Fruit fly (Drosophila melanogaster) whole organism, embryonic: Measurements from ENCODE around the gene Cdc14.

ENCODE experiments used
- Ada2b ChIP-seq: fragments of 200-800 bp; sonication (Bioruptor generic); IDR thresholded peaks from 2 replicates; pipeline ENCODE4 v1.3.6; 2022; ENCODE audit warnings: missing biosample characterization, missing genetic modification characterization
- BtbVII ChIP-seq: fragments of 200-800 bp; sonication (Bioruptor generic); optimal IDR thresholded peaks from 3 replicates; lab custom pipeline; 2017; ENCODE audit warnings: missing biosample characterization, mild to moderate bottlenecking, missing genetic modification characterization
- CG11560 ChIP-seq: fragments of 200-800 bp; sonication (Bioruptor generic); IDR thresholded peaks from 3 replicates; pipeline ENCODE4 v1.3.6; 2022; ENCODE audit warnings: missing biosample characterization, missing genetic modification characterization
- CG12299 ChIP-seq: fragments of 200-800 bp; sonication (Bioruptor generic); optimal IDR thresholded peaks from 2 replicates; lab custom pipeline; 2018; ENCODE audit warnings: missing biosample characterization, mild to moderate bottlenecking, missing genetic modification characterization
- CG1233 ChIP-seq: fragments of 200-800 bp; sonication (Bioruptor generic); optimal IDR thresholded peaks from 4 replicates; lab custom pipeline; 2018; ENCODE audit warnings: missing biosample characterization, mild to moderate bottlenecking, missing genetic modification characterization
- CG12942 ChIP-seq: fragments of 200-800 bp; sonication (Bioruptor generic); optimal IDR thresholded peaks from 3 replicates; lab custom pipeline; 2016; ENCODE audit warnings: missing biosample characterization, missing genetic modification characterization
- CG14441 ChIP-seq: fragments of 200-800 bp; sonication (Bioruptor generic); IDR thresholded peaks from 2 replicates; pipeline ENCODE4 v1.3.6; 2022; ENCODE audit warnings: missing biosample characterization, missing genetic modification characterization
- CG14667 ChIP-seq: fragments of 200-800 bp; sonication (Bioruptor generic); IDR thresholded peaks from 2 replicates; pipeline ENCODE4 v1.3.6; 2022; ENCODE audit warnings: missing biosample characterization, missing genetic modification characterization
- CG1529 ChIP-seq: fragments of 200-800 bp; sonication (Bioruptor generic); optimal IDR thresholded peaks from 3 replicates; lab custom pipeline; 2018; ENCODE audit warnings: missing biosample characterization, missing genetic modification characterization
- CG16815 ChIP-seq: fragments of 200-800 bp; sonication (Bioruptor generic); optimal IDR thresholded peaks from 3 replicates; lab custom pipeline; 2017; ENCODE audit warnings: missing biosample characterization, mild to moderate bottlenecking, missing genetic modification characterization
- CG2678 ChIP-seq: fragments of 200-800 bp; sonication (Bioruptor generic); optimal IDR thresholded peaks from 3 replicates; lab custom pipeline; 2019; ENCODE audit warnings: missing biosample characterization, mild to moderate bottlenecking, missing genetic modification characterization, moderate library complexity
- CG31224 ChIP-seq: fragments of 200-800 bp; sonication (Bioruptor generic); IDR thresholded peaks from 2 replicates; pipeline ENCODE4 v1.3.6; 2022; ENCODE audit warnings: missing biosample characterization, missing genetic modification characterization
- CG33213 ChIP-seq: fragments of 200-800 bp; sonication (Bioruptor generic); optimal IDR thresholded peaks from 3 replicates; lab custom pipeline; 2016; ENCODE audit warnings: missing biosample characterization, missing genetic modification characterization
- CG4854 ChIP-seq: fragments of 200-800 bp; sonication (Bioruptor generic); optimal IDR thresholded peaks from 2 replicates; lab custom pipeline; 2016; ENCODE audit warnings: missing biosample characterization, missing genetic modification characterization, inconsistent platforms
- CG6175 ChIP-seq: fragments of 200-800 bp; sonication (Bioruptor generic); IDR thresholded peaks from 3 replicates; pipeline ENCODE4 v1.3.6; 2022; ENCODE audit warnings: missing biosample characterization, missing genetic modification characterization
- CG6654 ChIP-seq: fragments of 200-800 bp; sonication (Bioruptor generic); optimal IDR thresholded peaks from 2 replicates; lab custom pipeline; 2017; ENCODE audit warnings: missing biosample characterization, mild to moderate bottlenecking, missing genetic modification characterization
- CG7839 ChIP-seq: fragments of 200-800 bp; sonication (Bioruptor generic); optimal IDR thresholded peaks from 3 replicates; lab custom pipeline; 2018; ENCODE audit warnings: missing biosample characterization, mild to moderate bottlenecking, missing genetic modification characterization, moderate library complexity
- CTCF ChIP-seq: fragments of 200-800 bp; sonication (Bioruptor generic); optimal IDR thresholded peaks from 2 replicates; lab custom pipeline; 2017; ENCODE audit warnings: missing biosample characterization, mild to moderate bottlenecking, missing genetic modification characterization, moderate library complexity
- CrebB ChIP-seq: fragments of 200-800 bp; sonication (Bioruptor generic); optimal IDR thresholded peaks from 3 replicates; lab custom pipeline; 2018; ENCODE audit warnings: missing biosample characterization, mild to moderate bottlenecking, missing genetic modification characterization
- Doc2 ChIP-seq: fragments of 200-800 bp; sonication (Bioruptor generic); IDR thresholded peaks from 2 replicates; pipeline ENCODE4 v1.3.6; 2022; ENCODE audit warnings: missing biosample characterization, missing genetic modification characterization
- Fer1 ChIP-seq: fragments of 200-800 bp; sonication (Bioruptor generic); optimal IDR thresholded peaks from 2 replicates; lab custom pipeline; 2017; ENCODE audit warnings: missing biosample characterization, mild to moderate bottlenecking, missing genetic modification characterization
- Gug ChIP-seq: fragments of 200-800 bp; sonication (Bioruptor generic); IDR thresholded peaks from 4 replicates; pipeline ENCODE4 v1.3.6; 2022; ENCODE audit warnings: missing biosample characterization, missing genetic modification characterization
- Hr3 ChIP-seq: fragments of 200-800 bp; sonication (Bioruptor generic); optimal IDR thresholded peaks from 3 replicates; lab custom pipeline; 2016; ENCODE audit warnings: missing biosample characterization, missing genetic modification characterization
- Jarid2 ChIP-seq: fragments of 200-800 bp; sonication (Bioruptor generic); optimal IDR thresholded peaks from 3 replicates; lab custom pipeline; 2017; ENCODE audit warnings: mild to moderate bottlenecking, missing biosample characterization, missing genetic modification reagents, missing genetic modification characterization
- Nf-YA ChIP-seq: fragments of 200-800 bp; sonication (Bioruptor generic); IDR thresholded peaks from 2 replicates; pipeline ENCODE4 v1.3.6; 2022; ENCODE audit warnings: missing biosample characterization, missing genetic modification characterization
- Poxn ChIP-seq: fragments of 200-800 bp; sonication (Bioruptor generic); IDR thresholded peaks from 2 replicates; pipeline ENCODE4 v1.3.6; 2022; ENCODE audit warnings: missing biosample characterization, missing genetic modification characterization
- Ptx1 ChIP-seq: fragments of 200-800 bp; sonication (Bioruptor generic); IDR thresholded peaks from 2 replicates; pipeline ENCODE4 v1.3.6; 2022; ENCODE audit warnings: missing biosample characterization, missing genetic modification characterization
- Taf1 ChIP-seq: fragments of 200-800 bp; sonication (Bioruptor generic); IDR thresholded peaks from 2 replicates; pipeline ENCODE4 v1.3.6; 2022; ENCODE audit warnings: missing biosample characterization, missing genetic modification characterization
- bigmax ChIP-seq: fragments of 200-800 bp; sonication (Bioruptor generic); optimal IDR thresholded peaks from 2 replicates; lab custom pipeline; 2018; ENCODE audit warnings: missing biosample characterization, mild to moderate bottlenecking, missing genetic modification characterization
- br ChIP-seq: fragments of >200 bp; optimal IDR thresholded peaks from 2 replicates; lab custom pipeline; 2017
- cad ChIP-seq: fragments of >200 bp; optimal IDR thresholded peaks from 2 replicates; lab custom pipeline; 2017; ENCODE audit warnings: missing biosample characterization, missing genetic modification characterization
- cato ChIP-seq: fragments of 200-800 bp; sonication (Bioruptor generic); optimal IDR thresholded peaks from 2 replicates; lab custom pipeline; 2016; ENCODE audit warnings: missing biosample characterization, missing genetic modification characterization, borderline replicate concordance
- cg ChIP-seq: fragments of 200-800 bp; sonication (Bioruptor generic); optimal IDR thresholded peaks from 3 replicates; lab custom pipeline; 2019; ENCODE audit warnings: missing biosample characterization, mild to moderate bottlenecking, missing genetic modification characterization, moderate library complexity
- chif ChIP-seq, 2 experiments: fragments of 200-800 bp; sonication (Bioruptor generic); optimal IDR thresholded peaks; 3 replicates each; lab custom pipeline; 2016; ENCODE audit warnings: missing biosample characterization in 2 of 2, missing genetic modification characterization in 2 of 2
- corto ChIP-seq: fragments of 200-800 bp; sonication (Bioruptor generic); optimal IDR thresholded peaks from 2 replicates; lab custom pipeline; 2016; ENCODE audit warnings: missing biosample characterization, mild to moderate bottlenecking, missing genetic modification characterization, moderate library complexity
- crc ChIP-seq: fragments of 200-800 bp; sonication (Bioruptor generic); optimal IDR thresholded peaks from 2 replicates; lab custom pipeline; 2016; ENCODE audit warnings: missing biosample characterization, missing genetic modification characterization
- emc ChIP-seq: fragments of 200-800 bp; sonication (Bioruptor generic); optimal IDR thresholded peaks from 2 replicates; lab custom pipeline; 2016; ENCODE audit warnings: missing biosample characterization, missing genetic modification characterization
- hth ChIP-seq: fragments of >200 bp; optimal IDR thresholded peaks from 2 replicates; lab custom pipeline; 2017; ENCODE audit warnings: inconsistent platforms
- kay ChIP-seq: fragments of 200-800 bp; sonication (Bioruptor generic); optimal IDR thresholded peaks from 2 replicates; lab custom pipeline; 2016; ENCODE audit warnings: missing biosample characterization, missing genetic modification characterization
- nmo ChIP-seq: fragments of 200-800 bp; sonication (Bioruptor generic); optimal IDR thresholded peaks from 2 replicates; lab custom pipeline; 2018; ENCODE audit warnings: missing biosample characterization, mild to moderate bottlenecking, missing genetic modification characterization, moderate library complexity
- org-1 ChIP-seq: fragments of 200-800 bp; sonication (Bioruptor generic); optimal IDR thresholded peaks from 2 replicates; lab custom pipeline; 2017; ENCODE audit warnings: missing biosample characterization, missing genetic modification characterization
- otp ChIP-seq: fragments of 200-800 bp; sonication (Bioruptor generic); IDR thresholded peaks from 3 replicates; pipeline ENCODE4, ENCODE4 v1.3.6; 2022; ENCODE audit warnings: missing biosample characterization, missing genetic modification characterization
- sens-2 ChIP-seq: fragments of 200-800 bp; sonication (Bioruptor generic); IDR thresholded peaks from 2 replicates; pipeline ENCODE4 v1.3.6; 2022; ENCODE audit warnings: missing biosample characterization, missing genetic modification characterization
- sima ChIP-seq: fragments of 200-800 bp; sonication (Bioruptor generic); optimal IDR thresholded peaks from 2 replicates; lab custom pipeline; 2016; ENCODE audit warnings: missing biosample characterization, missing genetic modification characterization
- so ChIP-seq: fragments of 200-800 bp; sonication (Bioruptor generic); IDR thresholded peaks from 3 replicates; pipeline ENCODE4 v1.3.6; 2022; ENCODE audit warnings: missing biosample characterization, missing genetic modification characterization
- tup ChIP-seq: fragments of 200-800 bp; sonication (Bioruptor generic); optimal IDR thresholded peaks from 2 replicates; lab custom pipeline; 2016; ENCODE audit warnings: missing biosample characterization, mild to moderate bottlenecking, missing genetic modification characterization, moderate library complexity
- twi ChIP-seq: fragments of 200-800 bp; optimal IDR thresholded peaks from 2 replicates; lab custom pipeline; 2019; ENCODE audit warnings: missing biosample characterization, mild to moderate bottlenecking, missing genetic modification characterization, moderate library complexity
- unpg ChIP-seq: fragments of 200-800 bp; sonication (Bioruptor generic); optimal IDR thresholded peaks from 3 replicates; lab custom pipeline; 2018; ENCODE audit warnings: missing biosample characterization, mild to moderate bottlenecking, missing genetic modification characterization, moderate library complexity
- vnd ChIP-seq: fragments of 200-800 bp; sonication (Bioruptor generic); IDR thresholded peaks from 3 replicates; pipeline ENCODE4 v1.3.6; 2022; ENCODE audit warnings: missing biosample characterization, missing genetic modification characterization; ENCODE audit not compliant: partially characterized antibody

Cdc14 gene

DNA sequence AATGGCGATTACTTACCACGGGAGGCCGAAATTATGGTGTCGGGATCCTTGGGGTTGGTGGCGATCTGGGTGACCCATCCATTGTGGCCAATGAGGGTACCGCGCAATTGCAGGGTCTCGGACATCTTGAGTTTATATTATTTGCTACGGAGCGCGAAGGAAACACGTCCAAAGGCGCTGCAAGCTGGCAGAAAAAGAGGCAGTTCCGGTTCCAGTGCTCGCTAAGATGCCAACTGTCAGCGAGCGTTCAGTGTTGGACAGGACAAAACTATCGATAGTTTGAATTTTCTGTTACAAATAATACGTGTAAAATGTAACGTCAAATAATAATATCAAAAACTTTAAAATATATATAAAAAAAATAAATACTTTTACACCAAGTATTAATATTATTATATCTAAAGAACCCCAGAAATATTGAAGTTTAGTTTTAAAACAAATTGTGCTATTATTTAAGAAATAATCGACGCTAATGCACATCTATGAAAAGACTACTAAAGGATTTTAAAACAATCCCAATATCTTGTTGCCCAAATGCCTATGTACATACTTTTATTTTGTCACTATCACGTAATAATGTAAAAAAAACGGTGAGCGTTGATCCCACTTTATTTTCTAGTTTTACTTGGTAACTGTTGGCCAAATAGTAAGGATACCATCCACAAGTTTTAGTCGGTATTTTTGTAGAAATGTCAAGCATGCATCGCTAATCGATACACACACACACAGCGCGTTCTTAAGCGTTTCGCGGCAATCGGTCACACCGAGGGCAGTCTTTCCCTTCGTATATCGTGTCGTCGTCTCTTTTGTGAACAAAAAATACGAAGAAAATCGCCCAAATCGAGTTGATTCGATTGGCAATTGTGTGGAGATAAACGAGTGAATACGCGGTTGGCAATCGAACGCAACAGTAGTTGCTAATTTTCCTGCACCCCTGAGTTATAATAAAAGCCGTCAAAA is 16.8 kb upstream of the Cdc14 start, which contains the start of the genes Rack1 and mts (continued):
- TF ChIP-seq vnd (no peak), otp (peak; percentile 89), CG16815 (GFP tag; lab: Kevin White, UChicago) (peak; percentile 60), CG1529 (GFP tag; lab: Kevin White, UChicago) (peak; percentile 60), Hr3 (GFP tag; lab: Kevin White, UChicago) (peak; percentile 58), chif (GFP tag; optimal IDR thresholded peaks at IDR 0.05; lab: Kevin White, UChicago) (peak; percentile 45 to 68), CG4854 (GFP tag; lab: Kevin White, UChicago) (peak; percentile 60), nmo (GFP tag; lab: Kevin White, UChicago) (peak; percentile 56), BtbVII (GFP tag; lab: Kevin White, UChicago) (peak; percentile 91), CG2678 (peak; percentile 74), br (lab: Kevin White, UChicago) (no peak), unpg (GFP tag; lab: Kevin White, UChicago) (peak; percentile 83), sima (GFP tag; lab: Kevin White, UChicago) (peak; percentile 6), Nf-YA (GFP tag; lab: Robert Waterston, UW) (peak; percentile 85)

DNA sequence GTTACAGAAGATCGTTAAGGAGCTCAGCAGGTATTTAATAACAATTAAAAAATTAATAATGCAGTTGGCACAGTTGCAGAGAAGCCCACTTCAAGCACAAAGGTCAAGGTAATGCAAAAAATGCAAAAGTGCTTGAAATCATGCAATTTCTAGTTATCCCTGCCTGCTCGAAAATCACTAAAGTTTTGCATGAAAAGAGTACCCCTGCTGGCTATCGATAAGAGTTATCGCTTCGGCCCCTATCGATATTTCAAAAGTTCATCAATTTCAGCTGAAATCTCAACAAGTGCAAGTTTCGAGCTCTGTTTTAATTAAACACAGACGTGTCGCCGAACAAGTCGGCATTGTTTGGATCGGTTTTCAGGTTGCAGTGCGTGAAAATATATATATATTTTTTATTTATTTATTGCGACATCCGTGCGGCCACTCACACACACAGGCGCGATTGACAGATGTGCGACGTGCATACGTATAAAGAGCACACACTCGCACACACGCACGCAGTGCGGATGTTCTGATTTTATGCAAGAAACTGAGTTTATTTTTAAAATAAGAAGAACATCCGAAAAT is 10.9 kb upstream of the Cdc14 start:
- no peak for TF ChIP-seq CG7839 (tag; lab: Kevin White, UChicago)
- TF ChIP-seq CG12299: no peak
- no peak for TF ChIP-seq Jarid2 (GFP tag; lab: Kevin White, UChicago)
- TF ChIP-seq org-1: no peak
- TF ChIP-seq CTCF (GFP tag; lab: Kevin White, UChicago): peak; percentile 42
- no peak for TF ChIP-seq CG31224 (GFP tag; lab: Robert Waterston, UW)
- TF ChIP-seq tup: peak; percentile 37
- no peak for TF ChIP-seq cato (GFP tag; lab: Kevin White, UChicago)
- TF ChIP-seq twi (tag; lab: Kevin White, UChicago): peak; percentile 50
- peak; percentile 33 for TF ChIP-seq corto (GFP tag; lab: Kevin White, UChicago)
- 0 out of 2 replicates have a peak, but pooled peaks have one; percentile 9 for TF ChIP-seq sens-2
- TF ChIP-seq CG11560 (tag; lab: Robert Waterston, UW): no peak
- no peak for TF ChIP-seq Poxn
- no peak for TF ChIP-seq Taf1 (GFP tag; lab: Robert Waterston, UW)
- peak; percentile 57 for TF ChIP-seq Ada2b
- peak; percentile 31; the same call in 1 of the 4 replicates for TF ChIP-seq Gug
- TF ChIP-seq bigmax: peak; percentile 9
- TF ChIP-seq Fer1 (GFP tag; lab: Kevin White, UChicago): peak; percentile 52
- no peak for TF ChIP-seq kay (GFP tag; lab: Kevin White, UChicago)
- TF ChIP-seq CG14667 (GFP tag; lab: Robert Waterston, UW): no peak
- peak; percentile 38 for TF ChIP-seq CG33213 (GFP tag; lab: Kevin White, UChicago)
- no peak for TF ChIP-seq hth
- peak; percentile 15 for TF ChIP-seq CG12942 (GFP tag; lab: Kevin White, UChicago)
- no peak for TF ChIP-seq so (GFP tag; lab: Robert Waterston, UW)
- no peak for TF ChIP-seq Doc2 (GFP tag; lab: Robert Waterston, UW)
- peak; percentile 49; the same call in 1 of the 2 replicates for TF ChIP-seq Ptx1 (GFP tag; lab: Robert Waterston, UW)
- peak; percentile 90 for TF ChIP-seq cg (GFP tag; lab: Kevin White, UChicago)
- TF ChIP-seq cad: no peak
- TF ChIP-seq CG1233 (GFP tag; lab: Kevin White, UChicago): no peak
- TF ChIP-seq CG6654 (GFP tag; lab: Kevin White, UChicago): no peak
- peak; percentile 50; the same call in 1 of the 2 replicates for TF ChIP-seq CG14441 (GFP tag; lab: Robert Waterston, UW)
- TF ChIP-seq CG6175 (GFP tag; lab: Robert Waterston, UW): no peak
- peak; percentile 47 for TF ChIP-seq CrebB (tag; lab: Kevin White, UChicago)
- no peak for TF ChIP-seq crc (GFP tag; lab: Kevin White, UChicago)
- TF ChIP-seq emc (GFP tag; lab: Kevin White, UChicago): no peak
